Worm (Caenorhabditis elegans) whole organism, L1 larva: ENCODE data around the gene C50H2.5.

Source experiments
- alr-1 ChIP-seq: fragments of 200-800 bp; sonication (Bioruptor generic); optimal IDR thresholded peaks from 2 replicates; lab custom pipeline; 2018; ENCODE audit warnings: borderline replicate concordance, mild to moderate bottlenecking, missing genetic modification characterization, missing compliant biosample characterization
- ceh-90 ChIP-seq: sonication (generic microtip); optimal IDR thresholded peaks from 2 replicates; lab custom pipeline; 2016; ENCODE audit warnings: missing genetic modification characterization, missing compliant biosample characterization
- dsc-1 ChIP-seq: sonication (generic microtip); optimal IDR thresholded peaks from 2 replicates; lab custom pipeline; 2016; ENCODE audit warnings: mild to moderate bottlenecking, missing genetic modification characterization, missing compliant biosample characterization
- efl-1 ChIP-seq, 4 experiments: fragments of 150-350 bp; optimal IDR thresholded peaks in 3 of 4; peaks in 1 of 4; 1 replicate in 1 of 4; 2 replicates in 3 of 4; lab custom pipeline; 2014; ENCODE audit warnings: missing biosample characterization in 2 of 4, missing genetic modification characterization in 2 of 4, missing genetic modification reagents in 2 of 4
- elt-3 ChIP-seq, 6 experiments: fragments of 150-350 bp in 1 of 6; sonication (generic microtip); optimal IDR thresholded peaks; 2 replicates each; lab custom pipeline; 2017 to 2018; ENCODE audit warnings: missing biosample characterization in 6 of 6, missing genetic modification characterization in 6 of 6, inconsistent platforms in 1 of 6
- fkh-8 ChIP-seq: sonication (generic microtip); optimal IDR thresholded peaks from 2 replicates; lab custom pipeline; 2016; ENCODE audit warnings: mild to moderate bottlenecking, missing genetic modification characterization, missing compliant biosample characterization
- hlh-4 ChIP-seq: sonication (generic microtip); optimal IDR thresholded peaks from 2 replicates; lab custom pipeline; 2016; ENCODE audit warnings: mild to moderate bottlenecking, missing genetic modification characterization, missing compliant biosample characterization
- hpl-2 ChIP-seq: fragments of 150-350 bp; optimal IDR thresholded peaks from 2 replicates; lab custom pipeline; 2014; ENCODE audit warnings: missing biosample characterization, missing genetic modification reagents, missing genetic modification characterization
- lin-14 ChIP-seq: fragments of 200-800 bp; sonication (Bioruptor generic); optimal IDR thresholded peaks from 2 replicates; lab custom pipeline; 2018; ENCODE audit warnings: mild to moderate bottlenecking, missing genetic modification characterization, moderate library complexity, missing compliant biosample characterization
- lin-15B ChIP-seq: fragments of 150-350 bp; sonication (generic microtip); optimal IDR thresholded peaks from 3 replicates; lab custom pipeline; 2014; ENCODE audit warnings: missing biosample characterization, missing genetic modification characterization
- lir-3 ChIP-seq: sonication (generic microtip); optimal IDR thresholded peaks from 2 replicates; lab custom pipeline; 2016; ENCODE audit warnings: mild to moderate bottlenecking, missing genetic modification characterization, moderate library complexity, missing compliant biosample characterization; ENCODE audit not compliant: poor library complexity
- mab-9 ChIP-seq: fragments of 200-800 bp; sonication (Bioruptor generic); IDR thresholded peaks from 2 replicates; pipeline ENCODE4 v1.3.6; 2022; ENCODE audit warnings: missing genetic modification reagents, missing genetic modification characterization, missing compliant biosample characterization
- nhr-47 ChIP-seq: sonication (generic microtip); optimal IDR thresholded peaks from 2 replicates; lab custom pipeline; 2016; ENCODE audit warnings: mild to moderate bottlenecking, missing genetic modification characterization, moderate library complexity, missing compliant biosample characterization
- nhr-71 ChIP-seq: sonication (generic microtip); optimal IDR thresholded peaks from 2 replicates; lab custom pipeline; 2016; ENCODE audit warnings: mild to moderate bottlenecking, missing genetic modification characterization, moderate library complexity, missing compliant biosample characterization
- nhr-77 ChIP-seq: fragments of 150-350 bp; optimal IDR thresholded peaks from 2 replicates; lab custom pipeline; 2014; ENCODE audit warnings: missing biosample characterization, missing genetic modification characterization
- nhr-84 ChIP-seq: sonication (generic microtip); optimal IDR thresholded peaks from 2 replicates; lab custom pipeline; 2017; ENCODE audit warnings: missing biosample characterization, missing genetic modification characterization
- nhr-85 ChIP-seq: sonication (generic microtip); peaks from one replicate; lab custom pipeline; 2016; ENCODE audit warnings: missing genetic modification characterization, inconsistent platforms, missing compliant biosample characterization
- unc-130 ChIP-seq: fragments of 150-350 bp; optimal IDR thresholded peaks from 2 replicates; lab custom pipeline; 2017; ENCODE audit warnings: missing biosample characterization, missing genetic modification characterization, inconsistent platforms
- unc-62 ChIP-seq: fragments of 150-350 bp; optimal IDR thresholded peaks from 2 replicates; lab custom pipeline; 2014; ENCODE audit warnings: missing biosample characterization, missing genetic modification reagents, missing genetic modification characterization
- xbp-1 ChIP-seq: sonication (generic microtip); optimal IDR thresholded peaks from 2 replicates; lab custom pipeline; 2016; ENCODE audit warnings: missing genetic modification characterization, missing compliant biosample characterization
- ztf-4 ChIP-seq: fragments of 150-350 bp; optimal IDR thresholded peaks from 2 replicates; lab custom pipeline; 2014; ENCODE audit warnings: missing biosample characterization, missing genetic modification characterization

C50H2.5 gene

ce11 chrV:9960376-9960775 lies 41.9 kb downstream of the C50H2.5 start, which contains the start of gene T07C12.10:
Gene T07C12.10, minus strand, starts transcription at chrV:9960476.
- TF ChIP-seq nhr-84 (tag; lab: Kevin White, UChicago) (no peak), lir-3 (no peak), hpl-2 (GFP tag; lab: Kevin White, UChicago) (no peak), nhr-71 (tag; lab: Kevin White, UChicago) (no peak), unc-130 (tag; lab: Kevin White, UChicago) (no peak), unc-62 (GFP tag; lab: Kevin White, UChicago) (no peak), elt-3 (tag; optimal IDR thresholded peaks at IDR 0.05; lab: Kevin White, UChicago) (no peak)

DNA sequence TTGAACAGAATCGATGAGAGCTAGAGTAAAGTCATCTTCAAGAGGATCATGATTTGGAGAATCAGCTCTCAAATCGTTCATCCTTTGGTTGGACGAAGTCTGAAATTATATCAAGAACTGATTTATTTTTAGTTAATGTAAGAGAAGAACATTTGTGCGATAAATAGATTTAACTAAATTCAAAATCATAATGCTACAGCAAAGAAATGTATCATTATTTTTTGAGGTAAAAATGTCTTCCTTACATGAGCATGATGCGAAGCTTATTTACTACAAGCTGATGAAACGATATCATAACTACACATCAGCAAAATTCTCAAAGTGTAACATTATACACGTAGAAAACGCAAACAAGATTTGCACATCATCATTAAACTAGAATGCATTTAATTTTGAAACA lies 43.9 kb downstream of the C50H2.5 start, which contains the start of gene madf-4:
Gene madf-4 (minus strand): TSS at position 101 of the 400 bp plus-strand sequence.
- no peak for TF ChIP-seq ceh-90 (tag; lab: Kevin White, UChicago)

DNA sequence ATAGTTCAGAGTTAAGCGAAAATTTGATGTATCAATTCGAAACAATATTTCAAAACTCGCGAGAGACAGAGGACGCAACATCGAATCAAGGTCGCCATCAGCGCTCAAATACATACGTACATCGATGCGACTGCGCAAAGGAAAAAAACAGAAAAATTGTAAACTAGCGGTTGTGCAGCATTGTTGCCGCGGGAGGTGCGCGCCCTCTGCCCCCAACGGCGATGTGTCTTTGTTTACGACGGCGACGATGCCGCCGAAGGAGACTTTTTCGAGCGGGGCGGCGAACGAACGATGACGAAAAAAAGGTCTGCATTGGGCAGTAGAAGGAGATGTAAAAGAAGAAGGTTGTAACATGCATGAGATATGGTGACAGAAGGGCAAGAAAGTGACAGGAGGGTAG lies 44.4 kb downstream of the C50H2.5 start:
- TF ChIP-seq nhr-85 (tag; lab: Kevin White, UChicago) (peak; percentile 81), efl-1 (optimal IDR thresholded peaks at IDR 0.05; lab: Kevin White, UChicago) (no peak), efl-1 (GFP tag; optimal IDR thresholded peaks at IDR 0.05 in 1 of 2; lab: Kevin White, UChicago) (peak in 1 of 2 experiments; percentile 3), lin-14 (GFP tag; lab: Kevin White, UChicago) (peak; percentile 64), nhr-77 (tag; lab: Kevin White, UChicago) (no peak), xbp-1 (no peak), mab-9 (no peak)

- TF ChIP-seq dsc-1 (peak; percentile 32), ztf-4 (tag; lab: Kevin White, UChicago) (no peak), fkh-8 (tag; lab: Kevin White, UChicago) (peak; percentile 50), efl-1 (optimal IDR thresholded peaks at IDR 0.05; lab: Kevin White, UChicago) (no peak), efl-1 (GFP tag; optimal IDR thresholded peaks at IDR 0.05 in 1 of 2; lab: Kevin White, UChicago) (peak in 1 of 2 experiments; percentile 88), alr-1 (tag; lab: Kevin White, UChicago) (no peak), hlh-4 (no peak), lin-14 (GFP tag; lab: Kevin White, UChicago) (peak; percentile 54), nhr-47 (peak; percentile 1), lin-15B (tag; lab: Kevin White, UChicago) (no peak)
Observed at ce11 chrV:9964152-9964785, 45.8 kb downstream of the C50H2.5 start.

- TF ChIP-seq mab-9: no peak
- peak; percentile 21 for TF ChIP-seq lin-14 (GFP tag; lab: Kevin White, UChicago)
- TF ChIP-seq fkh-8 (tag; lab: Kevin White, UChicago): peak; percentile 33
Observed at ce11 chrV:9965891-9966290, 47.4 kb downstream of the C50H2.5 start.
